Worm (Caenorhabditis elegans) whole organism, L3 larva: ENCODE measurements around the gene Y16E11A.4.
"Not testable (repeated sequence)": the region's sequence is repeated elsewhere in the genome, so short reads cannot be mapped to it uniquely, and the experiment has no call there.

ENCODE experiments used
- R02D3.7 ChIP-seq: fragments of 150-350 bp; optimal IDR thresholded peaks from 2 replicates; lab custom pipeline; 2014; ENCODE audit warnings: missing biosample characterization, missing genetic modification characterization
- aly-2 ChIP-seq: fragments of 150-350 bp; optimal IDR thresholded peaks from 2 replicates; lab custom pipeline; 2014; ENCODE audit warnings: missing biosample characterization, missing genetic modification characterization
- ama-1 ChIP-seq: fragments of 150-350 bp; optimal IDR thresholded peaks from 2 replicates; lab custom pipeline; 2018
- ceh-16 ChIP-seq: sonication (generic microtip); optimal IDR thresholded peaks from 2 replicates; lab custom pipeline; 2017; ENCODE audit warnings: missing biosample characterization, missing genetic modification characterization
- daf-12 ChIP-seq: fragments of 150-350 bp; optimal IDR thresholded peaks from 2 replicates; lab custom pipeline; 2014; ENCODE audit warnings: missing biosample characterization, missing genetic modification reagents, missing genetic modification characterization
- elt-1 ChIP-seq: fragments of 150-350 bp; optimal IDR thresholded peaks from 2 replicates; lab custom pipeline; 2014; ENCODE audit warnings: missing biosample characterization, missing genetic modification characterization
- elt-3 ChIP-seq, 3 experiments: fragments of 150-350 bp in 1 of 3; sonication (generic microtip) in 2 of 3; optimal IDR thresholded peaks; 2 replicates in 2 of 3; 4 replicates in 1 of 3; lab custom pipeline; 2014 to 2017; ENCODE audit warnings: missing biosample characterization in 3 of 3, missing genetic modification characterization in 3 of 3
- eor-1 ChIP-seq, 2 experiments: fragments of 150-350 bp; optimal IDR thresholded peaks; 2 replicates each; lab custom pipeline; 2014 to 2018; ENCODE audit warnings: missing biosample characterization in 2 of 2, missing genetic modification characterization in 2 of 2
- fkh-2 ChIP-seq: fragments of 150-350 bp; optimal IDR thresholded peaks from 2 replicates; lab custom pipeline; 2014; ENCODE audit warnings: missing biosample characterization, missing genetic modification reagents, missing genetic modification characterization
- hmg-11 ChIP-seq: sonication (generic microtip); optimal IDR thresholded peaks from 2 replicates; lab custom pipeline; 2016; ENCODE audit warnings: missing genetic modification characterization, missing compliant biosample characterization
- lin-15B ChIP-seq: fragments of 150-350 bp; optimal IDR thresholded peaks from 2 replicates; lab custom pipeline; 2014; ENCODE audit warnings: missing biosample characterization, missing genetic modification characterization
- lin-39 ChIP-seq: fragments of 150-350 bp; optimal IDR thresholded peaks from 2 replicates; lab custom pipeline; 2018; ENCODE audit warnings: missing biosample characterization, missing genetic modification reagents, missing genetic modification characterization
- mml-1 ChIP-seq: fragments of 150-350 bp; sonication (generic microtip); optimal IDR thresholded peaks from 3 replicates; lab custom pipeline; 2014; ENCODE audit warnings: missing biosample characterization, missing genetic modification characterization
- nhr-12 ChIP-seq: fragments of 150-350 bp; optimal IDR thresholded peaks from 2 replicates; lab custom pipeline; 2014; ENCODE audit warnings: missing biosample characterization, missing genetic modification characterization
- nhr-23 ChIP-seq: fragments of 150-350 bp; optimal IDR thresholded peaks from 2 replicates; lab custom pipeline; 2014; ENCODE audit warnings: missing biosample characterization, missing genetic modification reagents, missing genetic modification characterization
- nhr-237 ChIP-seq: fragments of 150-350 bp; optimal IDR thresholded peaks from 2 replicates; lab custom pipeline; 2014; ENCODE audit warnings: missing biosample characterization, missing genetic modification characterization
- nhr-43 ChIP-seq: sonication (generic microtip); optimal IDR thresholded peaks from 2 replicates; lab custom pipeline; 2016; ENCODE audit warnings: mild to moderate bottlenecking, missing genetic modification characterization, missing compliant biosample characterization; ENCODE audit not compliant: poor library complexity, severe bottlenecking
- pqm-1 ChIP-seq: fragments of 150-350 bp; optimal IDR thresholded peaks from 2 replicates; lab custom pipeline; 2017; ENCODE audit warnings: missing biosample characterization, missing genetic modification characterization, inconsistent platforms
- sea-2 ChIP-seq: fragments of 150-350 bp; sonication (generic microtip); optimal IDR thresholded peaks from 4 replicates; lab custom pipeline; 2014; ENCODE audit warnings: missing biosample characterization, missing genetic modification reagents, missing genetic modification characterization
- skn-1 ChIP-seq: fragments of 150-350 bp; optimal IDR thresholded peaks from 2 replicates; lab custom pipeline; 2014; ENCODE audit warnings: missing biosample characterization, missing genetic modification characterization
- snpc-4 ChIP-seq: fragments of 150-350 bp; optimal IDR thresholded peaks from 2 replicates; lab custom pipeline; 2014; ENCODE audit warnings: missing biosample characterization, missing genetic modification characterization
- tbx-2 ChIP-seq: sonication (generic microtip); optimal IDR thresholded peaks from 2 replicates; lab custom pipeline; 2016; ENCODE audit warnings: mild to moderate bottlenecking, missing genetic modification characterization, missing compliant biosample characterization
- unc-39 ChIP-seq: sonication (generic microtip); optimal IDR thresholded peaks from 4 replicates; lab custom pipeline; 2017; ENCODE audit warnings: missing biosample characterization, missing genetic modification characterization
- zag-1 ChIP-seq: fragments of 150-350 bp; optimal IDR thresholded peaks from 2 replicates; lab custom pipeline; 2014; ENCODE audit warnings: missing biosample characterization, missing genetic modification characterization

Gene Y16E11A.4

DNA sequence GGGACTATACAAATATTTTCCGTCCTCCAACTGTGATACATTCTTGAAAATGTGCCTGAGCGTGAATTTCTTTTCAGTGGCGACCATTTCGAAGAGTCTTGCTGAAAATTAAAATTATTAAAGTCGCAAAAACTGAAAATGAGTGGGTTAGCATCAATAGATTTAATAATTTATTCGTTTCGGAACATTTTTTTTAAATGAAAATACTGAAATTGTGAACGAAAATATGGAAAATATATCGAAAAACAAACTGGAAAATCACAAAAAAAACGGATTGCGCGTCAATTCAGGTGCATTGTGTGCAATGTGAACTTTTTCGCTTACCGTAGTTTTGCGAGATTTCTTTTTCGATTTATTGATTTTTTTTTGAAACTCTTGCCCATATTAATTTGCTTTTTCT, 44.8 kb downstream of the Y16E11A.4 start, which contains the start of gene bath-5:
TSS of gene bath-5 (minus strand) at position 101 of the 400 bp plus-strand sequence.
- no peak for TF ChIP-seq daf-12 (tag; lab: Kevin White, UChicago)
- TF ChIP-seq pqm-1: no peak
- TF ChIP-seq nhr-23 (tag; lab: Kevin White, UChicago): no peak
- no peak for TF ChIP-seq elt-3 (tag; optimal IDR thresholded peaks at IDR 0.05; lab: Kevin White, UChicago)
- TF ChIP-seq snpc-4 (tag; lab: Kevin White, UChicago): no peak
- no peak for TF ChIP-seq skn-1 (tag; lab: Kevin White, UChicago)
- no peak for TF ChIP-seq unc-39
- no peak for TF ChIP-seq ama-1 (lab: Kevin White, UChicago)
- TF ChIP-seq fkh-2 (tag; lab: Kevin White, UChicago): no peak
- TF ChIP-seq lin-39: no peak
- TF ChIP-seq nhr-237 (tag; lab: Kevin White, UChicago): no peak

DNA sequence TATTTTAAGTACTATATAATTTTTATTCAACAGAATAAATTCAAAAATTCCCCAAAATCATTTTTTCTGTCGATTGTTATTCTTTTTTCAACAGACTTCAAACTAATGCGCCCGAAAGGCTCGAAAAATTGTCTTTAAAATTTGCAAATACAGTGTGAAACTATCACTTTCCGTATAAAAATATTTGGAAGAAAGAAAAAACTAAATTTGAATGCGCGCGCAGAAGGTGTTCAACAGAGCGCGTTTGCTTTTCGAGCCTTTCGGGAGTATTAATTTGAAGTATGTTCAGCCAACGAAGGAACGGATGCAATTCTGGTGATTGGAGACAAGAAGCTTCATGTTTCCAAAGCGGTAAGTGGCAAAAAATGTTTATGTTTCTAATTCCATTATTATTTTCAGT, 45.2 kb downstream of the Y16E11A.4 start, which contains the start of gene btb-4:
TSS of gene btb-4 (plus strand) at position 35 of the 400 bp plus-strand sequence.
- TF ChIP-seq lin-39; zag-1 (tag; lab: Kevin White, UChicago); aly-2: not testable (repeated sequence)

DNA sequence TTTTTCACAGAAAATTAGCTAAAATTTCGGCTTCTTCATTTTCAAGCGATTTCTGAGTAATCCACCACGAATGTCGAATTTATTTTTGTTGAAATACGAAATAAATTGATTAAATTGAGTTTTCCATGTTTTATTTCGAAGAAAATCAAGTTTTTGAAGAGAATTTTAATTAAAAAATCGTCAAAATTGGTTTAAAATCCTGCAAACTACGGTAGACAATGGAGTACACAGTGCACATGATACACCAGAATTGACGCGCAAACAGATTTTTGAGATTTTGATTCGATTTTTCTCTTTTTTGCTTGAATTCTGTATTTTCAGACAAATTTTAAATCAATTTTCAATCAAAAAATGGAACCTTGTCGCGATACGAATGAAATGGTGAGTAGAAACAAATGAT, 46.2 kb downstream of the Y16E11A.4 start, which contains the start of gene F59H6.14:
TSS of gene F59H6.14 (plus strand) at position 301 of the 400 bp plus-strand sequence.
- no peak for TF ChIP-seq pqm-1
- no peak for TF ChIP-seq ceh-16
- TF ChIP-seq hmg-11 (tag; lab: Kevin White, UChicago): no peak
- no peak for TF ChIP-seq lin-15B
- no peak for TF ChIP-seq nhr-12 (tag; lab: Kevin White, UChicago)
- TF ChIP-seq elt-1 (tag; lab: Kevin White, UChicago): no peak
- no peak for TF ChIP-seq mml-1
- no peak for TF ChIP-seq eor-1 (tag; optimal IDR thresholded peaks at IDR 0.05; lab: Kevin White, UChicago)
- no peak for TF ChIP-seq nhr-43
- TF ChIP-seq aly-2: no peak
- no peak for TF ChIP-seq skn-1 (tag; lab: Kevin White, UChicago)
- no peak for TF ChIP-seq R02D3.7 (tag; lab: Kevin White, UChicago)
- no peak for TF ChIP-seq tbx-2
- TF ChIP-seq ama-1 (lab: Kevin White, UChicago): no peak
- no peak for TF ChIP-seq sea-2
